Worm (Caenorhabditis elegans): ENCODE data around the gene EGAP2.2.

DNA sequence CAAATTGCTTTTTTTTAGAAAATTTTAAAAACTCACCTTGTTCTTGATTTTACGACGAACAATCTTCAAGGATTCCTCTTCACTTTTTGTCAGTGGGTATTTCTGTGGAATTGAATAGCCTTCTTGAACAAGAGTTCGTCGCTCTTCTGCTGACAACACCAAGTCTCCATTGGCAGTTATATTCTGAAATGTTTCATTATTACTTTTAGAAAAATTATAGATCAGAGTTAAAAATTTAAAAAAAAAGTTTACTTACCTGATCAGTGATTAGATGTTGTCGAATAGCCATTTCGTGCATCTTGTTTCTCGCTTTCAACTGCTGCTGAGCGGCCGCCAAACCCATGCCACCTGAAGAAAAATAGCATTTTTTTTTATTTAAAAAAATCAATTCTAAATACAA, 49.4 kb upstream of the EGAP2.2 start:
- TF ChIP-seq nhr-11 (tag; optimal IDR thresholded peaks at IDR 0.05) (no peak), nhr-25 (tag; optimal IDR thresholded peaks at IDR 0.05) (no peak), elt-2 (tag; optimal IDR thresholded peaks at IDR 0.05) (no peak)
